Fruit fly (Drosophila melanogaster): ENCODE results near the gene daed.

daed gene

DNA sequence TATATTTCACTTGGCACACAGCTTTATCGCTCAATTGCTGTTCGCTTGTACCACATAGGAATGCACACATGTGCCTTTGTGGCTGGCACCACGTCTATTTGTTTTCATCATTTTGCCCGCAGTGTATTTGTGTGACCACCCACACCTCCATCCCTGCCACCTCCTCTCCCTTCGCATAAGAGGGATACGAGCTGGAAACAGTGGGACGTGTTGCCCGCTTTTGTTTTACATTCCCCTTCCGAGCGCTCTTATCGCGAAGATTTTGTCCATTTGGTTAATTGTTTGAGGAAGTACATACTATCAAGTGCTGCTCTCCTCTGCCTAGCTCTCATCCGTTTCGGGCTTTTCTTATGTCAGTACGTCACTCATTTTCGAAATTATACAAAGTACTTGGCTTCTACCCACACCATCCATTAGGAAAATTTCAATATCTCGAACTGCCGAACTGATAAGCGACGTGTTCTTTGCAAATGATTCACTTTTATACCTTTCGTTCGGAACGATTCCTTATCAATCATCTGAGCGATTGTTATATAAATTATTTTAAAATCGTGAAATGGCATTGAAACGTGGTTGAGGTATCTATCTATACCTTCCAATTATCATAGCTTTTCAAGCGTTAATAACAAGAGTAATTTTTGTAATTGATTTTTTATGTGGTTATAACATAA lies 12.2 kb upstream of the daed start:
- TF ChIP-seq Dbx (GFP tag; IDR thresholded peaks at IDR 0.05): 0 out of 3 replicates have a peak, but pooled peaks have one; percentile 22
- peak; percentile 10 for TF ChIP-seq lbe (GFP tag; optimal IDR thresholded peaks at IDR 0.05)
- peak; percentile 16 for TF ChIP-seq CG4707 (GFP tag; optimal IDR thresholded peaks at IDR 0.05)
- peak; percentile 29 for TF ChIP-seq lab (GFP tag; optimal IDR thresholded peaks at IDR 0.05)
- TF ChIP-seq sd (tag; optimal IDR thresholded peaks at IDR 0.05): peak; percentile 34
- TF ChIP-seq CG33557 (GFP tag; optimal IDR thresholded peaks at IDR 0.05): no peak
- TF ChIP-seq Dip2 (GFP tag; IDR thresholded peaks at IDR 0.05): no peak
- no peak for TF ChIP-seq CG6683 (GFP tag; optimal IDR thresholded peaks at IDR 0.05)
- peak in 1 of 2 experiments; percentile 84 for TF ChIP-seq Pdp1 (GFP tag; optimal IDR thresholded peaks at IDR 0.05)
- 0 out of 2 replicates have a peak, but pooled peaks have one; percentile 10 for TF ChIP-seq CG9932 (GFP tag; IDR thresholded peaks at IDR 0.05)
- TF ChIP-seq CG2875 (GFP tag; optimal IDR thresholded peaks at IDR 0.05): no peak
- TF ChIP-seq grn (GFP tag; optimal IDR thresholded peaks at IDR 0.05): peak; percentile 71
- TF ChIP-seq sens (GFP tag): peak; percentile 52
- TF ChIP-seq corto (GFP tag; optimal IDR thresholded peaks at IDR 0.05): peak; percentile 9
- TF ChIP-seq sr (GFP tag; IDR thresholded peaks at IDR 0.05): peak; percentile 60; the same call in 2 of the 3 replicates
- TF ChIP-seq Med (GFP tag): peak; percentile 74
- TF ChIP-seq ara (GFP tag; IDR thresholded peaks at IDR 0.05): peak; percentile 18; the same call in 1 of the 2 replicates
- TF ChIP-seq CG14860 (GFP tag; IDR thresholded peaks at IDR 0.05; ENCODE audit: partially characterized antibody): no peak
- peak; percentile 94 for TF ChIP-seq exex (tag; optimal IDR thresholded peaks at IDR 0.05)
- TF ChIP-seq CG15479 (GFP tag; optimal IDR thresholded peaks at IDR 0.05): peak; percentile 30
- peak; percentile 57 for TF ChIP-seq mirr (GFP tag; optimal IDR thresholded peaks at IDR 0.05)
- no peak for TF ChIP-seq Abd-B (GFP tag; optimal IDR thresholded peaks at IDR 0.05)
- TF ChIP-seq zfh1 (GFP tag; IDR thresholded peaks at IDR 0.05): 0 out of 3 replicates have a peak, but pooled peaks have one; percentile 14
- TF ChIP-seq HLH4C (GFP tag; IDR thresholded peaks at IDR 0.05; ENCODE audit: partially characterized antibody): 0 out of 3 replicates have a peak, but pooled peaks have one; percentile 16
- peak; percentile 62 for TF ChIP-seq BtbVII (GFP tag; optimal IDR thresholded peaks at IDR 0.05)
- TF ChIP-seq CG2199 (GFP tag; IDR thresholded peaks at IDR 0.05): peak; percentile 32; the same call in 1 of the 3 replicates
- TF ChIP-seq Mrtf (GFP tag; IDR thresholded peaks at IDR 0.05): 0 out of 3 replicates have a peak, but pooled peaks have one; percentile 26
- TF ChIP-seq CG34376 (GFP tag; optimal IDR thresholded peaks at IDR 0.05): peak; percentile 38
- no peak for TF ChIP-seq CG8290 (GFP tag; optimal IDR thresholded peaks at IDR 0.05)
- TF ChIP-seq CG8290 (tag; optimal IDR thresholded peaks at IDR 0.05): peak in 1 of 2 experiments; percentile 37
- TF ChIP-seq seq (GFP tag; IDR thresholded peaks at IDR 0.05): no peak
- TF ChIP-seq crol (GFP tag; IDR thresholded peaks at IDR 0.05): peak; percentile 87
- no peak for TF ChIP-seq Atf6 (GFP tag; IDR thresholded peaks at IDR 0.05)
- peak; percentile 13 for TF ChIP-seq sug (tag; optimal IDR thresholded peaks at IDR 0.05)
- 0 out of 2 replicates have a peak, but pooled peaks have one; percentile 23 for TF ChIP-seq Drgx (GFP tag; IDR thresholded peaks at IDR 0.05)

DNA sequence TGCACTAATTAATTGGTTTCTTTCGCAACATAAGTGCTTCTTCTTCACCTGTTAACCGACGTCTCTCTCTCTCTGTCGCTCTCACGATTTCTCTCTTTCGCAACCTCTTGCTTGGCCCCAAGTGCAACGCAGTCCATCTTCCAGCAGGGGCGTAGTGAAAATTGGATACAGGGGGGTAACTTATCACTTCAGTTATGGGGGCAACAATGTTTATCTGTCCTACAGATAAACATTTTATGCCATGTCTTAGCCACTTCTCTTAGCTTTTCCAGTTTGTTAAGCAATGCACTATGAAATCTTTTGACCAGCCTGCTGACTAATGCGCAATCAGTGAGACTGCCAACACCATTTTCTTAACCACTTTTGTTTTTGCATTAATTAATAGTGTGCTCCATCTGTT lies 11.2 kb upstream of the daed start:
- no peak for TF ChIP-seq CG13624 (GFP tag; optimal IDR thresholded peaks at IDR 0.05)
- TF ChIP-seq CG31224 (GFP tag; IDR thresholded peaks at IDR 0.05): no peak
- TF ChIP-seq insv (GFP tag; optimal IDR thresholded peaks at IDR 0.05): no peak
- peak; percentile 84 for TF ChIP-seq Med (GFP tag)
- TF ChIP-seq CG3065 (GFP tag; optimal IDR thresholded peaks at IDR 0.05): no peak
- peak; percentile 0 for TF ChIP-seq pros (GFP tag; optimal IDR thresholded peaks at IDR 0.05)
- no peak; the same call in 1 of the 2 replicates for TF ChIP-seq CG10366 (GFP tag; IDR thresholded peaks at IDR 0.05)
- TF ChIP-seq usp (GFP tag; optimal IDR thresholded peaks at IDR 0.05): no peak
- TF ChIP-seq zfh2 (GFP tag; optimal IDR thresholded peaks at IDR 0.05): peak; percentile 23
- TF ChIP-seq nerfin-1 (tag; optimal IDR thresholded peaks at IDR 0.05): no peak
- TF ChIP-seq tll (GFP tag; optimal IDR thresholded peaks at IDR 0.05): no peak
- no peak for TF ChIP-seq CG11560 (tag; IDR thresholded peaks at IDR 0.05)
- no peak for TF ChIP-seq CG16779 (GFP tag; IDR thresholded peaks at IDR 0.05)
- TF ChIP-seq CG15269 (tag; optimal IDR thresholded peaks at IDR 0.05): peak; percentile 65
- no peak for TF ChIP-seq sug (tag; optimal IDR thresholded peaks at IDR 0.05)
- TF ChIP-seq CG14050 (GFP tag; IDR thresholded peaks at IDR 0.05): peak; percentile 56; the same call in 1 of the 3 replicates
- TF ChIP-seq cato (GFP tag; optimal IDR thresholded peaks at IDR 0.05; ENCODE audit: borderline replicate concordance): no peak
- TF ChIP-seq pnt (GFP tag; optimal IDR thresholded peaks at IDR 0.05): peak; percentile 14
